Fruit fly (Drosophila melanogaster) whole organism, embryonic: ENCODE data around the gene Lcp65Aa.

Source experiments
- Abd-B ChIP-seq: fragments of 200-800 bp; sonication (Bioruptor generic); optimal IDR thresholded peaks from 2 replicates; lab custom pipeline; 2018; ENCODE audit warnings: missing biosample characterization, mild to moderate bottlenecking, missing genetic modification characterization, moderate library complexity
- Atf3 ChIP-seq: fragments of 200-800 bp; sonication (Bioruptor generic); optimal IDR thresholded peaks from 3 replicates; lab custom pipeline; 2016; ENCODE audit warnings: missing biosample characterization, missing genetic modification characterization
- BtbVII ChIP-seq: fragments of 200-800 bp; sonication (Bioruptor generic); optimal IDR thresholded peaks from 3 replicates; lab custom pipeline; 2017; ENCODE audit warnings: missing biosample characterization, mild to moderate bottlenecking, missing genetic modification characterization
- CG10267 ChIP-seq: fragments of 200-800 bp; sonication (Bioruptor generic); optimal IDR thresholded peaks from 2 replicates; lab custom pipeline; 2018; ENCODE audit warnings: missing biosample characterization, mild to moderate bottlenecking, missing genetic modification characterization, moderate library complexity
- CG12071 ChIP-seq: fragments of 200-800 bp; sonication (Bioruptor generic); optimal IDR thresholded peaks from 3 replicates; lab custom pipeline; 2018; ENCODE audit warnings: missing biosample characterization, mild to moderate bottlenecking, missing genetic modification characterization
- CG12659 ChIP-seq: fragments of 200-800 bp; sonication (Bioruptor generic); optimal IDR thresholded peaks from 3 replicates; lab custom pipeline; 2017; ENCODE audit warnings: mild to moderate bottlenecking, missing biosample characterization, missing genetic modification reagents, missing genetic modification characterization
- CG12744 ChIP-seq: fragments of 200-800 bp; sonication (Bioruptor generic); optimal IDR thresholded peaks from 2 replicates; lab custom pipeline; 2016; ENCODE audit warnings: missing biosample characterization, missing genetic modification characterization
- CG12769 ChIP-seq: fragments of 200-800 bp; sonication (Bioruptor generic); optimal IDR thresholded peaks from 2 replicates; lab custom pipeline; 2019; ENCODE audit warnings: missing biosample characterization, mild to moderate bottlenecking, missing genetic modification characterization, moderate library complexity
- CG13287 ChIP-seq: fragments of 200-800 bp; sonication (Bioruptor generic); IDR thresholded peaks from 2 replicates; pipeline ENCODE4 v1.3.6; 2022; ENCODE audit warnings: missing biosample characterization, missing genetic modification characterization; ENCODE audit not compliant: partially characterized antibody
- CG13296 ChIP-seq: fragments of 200-800 bp; sonication (Bioruptor generic); optimal IDR thresholded peaks from 3 replicates; lab custom pipeline; 2018; ENCODE audit warnings: missing biosample characterization, mild to moderate bottlenecking, missing genetic modification characterization
- CG13894 ChIP-seq: fragments of 200-800 bp; sonication (Bioruptor generic); optimal IDR thresholded peaks from 3 replicates; lab custom pipeline; 2018; ENCODE audit warnings: missing biosample characterization, mild to moderate bottlenecking, missing genetic modification characterization, moderate library complexity
- CG17361 ChIP-seq: fragments of 200-800 bp; sonication (Bioruptor generic); IDR thresholded peaks from 3 replicates; pipeline ENCODE4 v1.3.6; 2022; ENCODE audit warnings: missing biosample characterization, missing genetic modification characterization
- CG18262 ChIP-seq: fragments of 200-800 bp; optimal IDR thresholded peaks from 3 replicates; lab custom pipeline; 2019; ENCODE audit warnings: missing biosample characterization, mild to moderate bottlenecking, missing genetic modification characterization, moderate library complexity
- CG18764 ChIP-seq: fragments of 200-800 bp; sonication (Bioruptor generic); optimal IDR thresholded peaks from 3 replicates; lab custom pipeline; 2016; ENCODE audit warnings: missing biosample characterization, missing genetic modification characterization
- CG3281 ChIP-seq: fragments of 200-800 bp; sonication (Bioruptor generic); optimal IDR thresholded peaks from 3 replicates; lab custom pipeline; 2017; ENCODE audit warnings: missing biosample characterization, mild to moderate bottlenecking, missing genetic modification characterization
- CG43689 ChIP-seq: fragments of 200-800 bp; sonication (Bioruptor generic); IDR thresholded peaks from 2 replicates; pipeline ENCODE4 v1.3.6; 2022; ENCODE audit warnings: missing biosample characterization, missing genetic modification characterization
- CG4424 ChIP-seq: fragments of 200-800 bp; sonication (Bioruptor generic); optimal IDR thresholded peaks from 3 replicates; lab custom pipeline; 2016; ENCODE audit warnings: missing biosample characterization, missing genetic modification characterization
- CG6791 ChIP-seq: fragments of 200-800 bp; sonication (Bioruptor generic); IDR thresholded peaks from 3 replicates; pipeline ENCODE4 v1.3.6; 2022; ENCODE audit warnings: missing biosample characterization, missing genetic modification characterization; ENCODE audit not compliant: partially characterized antibody
- CG8388 ChIP-seq: fragments of 200-800 bp; sonication (Bioruptor generic); optimal IDR thresholded peaks from 2 replicates; lab custom pipeline; 2019; ENCODE audit warnings: missing biosample characterization, mild to moderate bottlenecking, missing genetic modification characterization, moderate library complexity
- CG9437 ChIP-seq: fragments of 200-800 bp; sonication (Bioruptor generic); optimal IDR thresholded peaks from 2 replicates; lab custom pipeline; 2018; ENCODE audit warnings: missing biosample characterization, mild to moderate bottlenecking, missing genetic modification characterization
- CG9797 ChIP-seq: fragments of 200-800 bp; sonication (Bioruptor generic); optimal IDR thresholded peaks from 3 replicates; lab custom pipeline; 2018; ENCODE audit warnings: missing biosample characterization, mild to moderate bottlenecking, missing genetic modification characterization
- CTCF ChIP-seq: fragments of 200-800 bp; sonication (Bioruptor generic); optimal IDR thresholded peaks from 2 replicates; lab custom pipeline; 2017; ENCODE audit warnings: missing biosample characterization, mild to moderate bottlenecking, missing genetic modification characterization, moderate library complexity
- Camta ChIP-seq: fragments of 200-800 bp; sonication (Bioruptor generic); optimal IDR thresholded peaks from 2 replicates; lab custom pipeline; 2016; ENCODE audit warnings: missing biosample characterization, missing genetic modification characterization
- Dip3 ChIP-seq: fragments of 200-800 bp; sonication (Bioruptor generic); optimal IDR thresholded peaks from 3 replicates; lab custom pipeline; 2016; ENCODE audit warnings: missing biosample characterization, missing genetic modification characterization
- E2f2 ChIP-seq: fragments of 200-800 bp; sonication (Bioruptor generic); IDR thresholded peaks from 2 replicates; pipeline ENCODE4 v1.3.6; 2022; ENCODE audit warnings: missing biosample characterization, missing genetic modification characterization
- GATAe ChIP-seq: fragments of 200-800 bp; sonication (Bioruptor generic); conservative IDR thresholded peaks from 2 replicates; pipeline ENCODE4 v1.3.6; 2022; ENCODE audit warnings: missing biosample characterization, missing genetic modification characterization
- HLH3B ChIP-seq: fragments of 200-800 bp; sonication (Bioruptor generic); IDR thresholded peaks from 2 replicates; pipeline ENCODE4 v1.3.6; 2022; ENCODE audit warnings: missing biosample characterization, missing genetic modification characterization
- Kr ChIP-seq: fragments of 200-800 bp; sonication (Bioruptor generic); optimal IDR thresholded peaks from 2 replicates; lab custom pipeline; 2017; ENCODE audit warnings: missing biosample characterization, mild to moderate bottlenecking, missing genetic modification characterization
- Lpt ChIP-seq: fragments of >200 bp; optimal IDR thresholded peaks from 2 replicates; lab custom pipeline; 2018; ENCODE audit warnings: missing biosample characterization, missing genetic modification characterization
- Mrtf ChIP-seq: fragments of 200-800 bp; sonication (Bioruptor generic); IDR thresholded peaks from 3 replicates; pipeline ENCODE4 v1.3.6; 2022; ENCODE audit warnings: missing biosample characterization, missing genetic modification characterization
- Pdp1 ChIP-seq, 2 experiments: fragments of 200-800 bp; sonication (Bioruptor generic); optimal IDR thresholded peaks; 3 replicates each; lab custom pipeline; 2016; ENCODE audit warnings: missing biosample characterization in 2 of 2, missing genetic modification characterization in 2 of 2, mild to moderate bottlenecking in 1 of 2, moderate library complexity in 1 of 2
- abd-A ChIP-seq: fragments of 200-800 bp; sonication (Bioruptor generic); optimal IDR thresholded peaks from 3 replicates; lab custom pipeline; 2019; ENCODE audit warnings: missing biosample characterization, mild to moderate bottlenecking, missing genetic modification characterization, moderate library complexity
- br ChIP-seq: fragments of >200 bp; optimal IDR thresholded peaks from 2 replicates; lab custom pipeline; 2017
- cato ChIP-seq: fragments of 200-800 bp; sonication (Bioruptor generic); optimal IDR thresholded peaks from 2 replicates; lab custom pipeline; 2016; ENCODE audit warnings: missing biosample characterization, missing genetic modification characterization, borderline replicate concordance
- chinmo ChIP-seq: fragments of 200-800 bp; sonication (Bioruptor generic); IDR thresholded peaks from 4 replicates; pipeline ENCODE4 v1.3.6; 2022; ENCODE audit warnings: missing biosample characterization, missing genetic modification characterization; ENCODE audit not compliant: partially characterized antibody
- fd3F ChIP-seq: fragments of 200-800 bp; sonication (Bioruptor generic); optimal IDR thresholded peaks from 2 replicates; lab custom pipeline; 2018; ENCODE audit warnings: missing biosample characterization, mild to moderate bottlenecking, missing genetic modification characterization, moderate library complexity
- insv ChIP-seq, 2 experiments: fragments of 200-800 bp; sonication (Bioruptor generic); optimal IDR thresholded peaks; 3 replicates each; lab custom pipeline; 2016 to 2018; ENCODE audit warnings: missing biosample characterization in 2 of 2, missing genetic modification characterization in 2 of 2
- lbe ChIP-seq: fragments of 200-800 bp; sonication (Bioruptor generic); optimal IDR thresholded peaks from 2 replicates; lab custom pipeline; 2016; ENCODE audit warnings: missing biosample characterization, mild to moderate bottlenecking, missing genetic modification characterization
- lola ChIP-seq, 3 experiments: fragments of >200 bp in 2 of 3; fragments of 200-800 bp in 1 of 3; sonication (Bioruptor generic) in 1 of 3; optimal IDR thresholded peaks; 2 replicates each; lab custom pipeline; 2017 to 2019; ENCODE audit warnings: missing biosample characterization in 3 of 3, missing genetic modification characterization in 3 of 3, mild to moderate bottlenecking in 1 of 3, moderate library complexity in 1 of 3
- maf-S ChIP-seq: fragments of 200-800 bp; sonication (Bioruptor generic); optimal IDR thresholded peaks from 2 replicates; lab custom pipeline; 2016; ENCODE audit warnings: missing biosample characterization, missing genetic modification characterization
- nom ChIP-seq: fragments of 200-800 bp; sonication (Bioruptor generic); optimal IDR thresholded peaks from 2 replicates; lab custom pipeline; 2017; ENCODE audit warnings: missing biosample characterization, missing genetic modification characterization, mild to moderate bottlenecking, moderate library complexity, missing genetic modification reagents
- psq ChIP-seq: fragments of 200-800 bp; sonication (Bioruptor generic); optimal IDR thresholded peaks from 2 replicates; lab custom pipeline; 2017; ENCODE audit warnings: missing biosample characterization, missing genetic modification characterization
- pum ChIP-seq: fragments of 200-800 bp; sonication (Bioruptor generic); optimal IDR thresholded peaks from 2 replicates; lab custom pipeline; 2016; ENCODE audit warnings: missing biosample characterization, missing genetic modification characterization
- repo ChIP-seq: fragments of 200-800 bp; sonication (Bioruptor generic); optimal IDR thresholded peaks from 2 replicates; lab custom pipeline; 2016; ENCODE audit warnings: missing biosample characterization, missing genetic modification characterization
- ro ChIP-seq: fragments of 200-800 bp; sonication (Bioruptor generic); IDR thresholded peaks from 2 replicates; pipeline ENCODE4 v1.3.6; 2022; ENCODE audit warnings: missing biosample characterization, missing genetic modification characterization
- sc ChIP-seq, 3 experiments: fragments of >200 bp in 2 of 3; fragments of 200-800 bp in 1 of 3; sonication (Bioruptor generic) in 1 of 3; optimal IDR thresholded peaks; 2 replicates in 2 of 3; 3 replicates in 1 of 3; lab custom pipeline; 2017; ENCODE audit warnings: mild to moderate bottlenecking in 1 of 3, missing biosample characterization in 1 of 3, missing genetic modification characterization in 1 of 3, missing genetic modification reagents in 1 of 3
- sens ChIP-seq: fragments of 200-800 bp; sonication (Bioruptor generic); peaks from one replicate; lab custom pipeline; 2016; ENCODE audit warnings: missing biosample characterization, missing genetic modification characterization
- sim ChIP-seq: fragments of 200-800 bp; sonication (Bioruptor generic); IDR thresholded peaks from 2 replicates; pipeline ENCODE4 v1.3.6; 2022; ENCODE audit warnings: missing biosample characterization, missing genetic modification characterization
- stwl ChIP-seq: fragments of 200-800 bp; sonication (Bioruptor generic); optimal IDR thresholded peaks from 3 replicates; lab custom pipeline; 2018; ENCODE audit warnings: missing biosample characterization, mild to moderate bottlenecking, missing genetic modification characterization, moderate library complexity
- tio ChIP-seq: fragments of 200-800 bp; sonication (Bioruptor generic); optimal IDR thresholded peaks from 2 replicates; lab custom pipeline; 2017; ENCODE audit warnings: missing biosample characterization, missing genetic modification characterization, inconsistent platforms
- tna ChIP-seq: fragments of 200-800 bp; sonication (Bioruptor generic); IDR thresholded peaks from 2 replicates; pipeline ENCODE4 v1.3.6; 2022; ENCODE audit warnings: missing biosample characterization, missing genetic modification characterization; ENCODE audit not compliant: partially characterized antibody
- wdn ChIP-seq: fragments of 200-800 bp; sonication (Bioruptor generic); IDR thresholded peaks from 2 replicates; pipeline ENCODE4 v1.3.6; 2022; ENCODE audit warnings: missing biosample characterization, missing genetic modification characterization

Lcp65Aa gene

dm6 chr3L:6141538-6141937, 9.6 kb upstream of the Lcp65Aa start:
- TF ChIP-seq insv (GFP tag; optimal IDR thresholded peaks at IDR 0.05; lab: Kevin White, UChicago) (no peak), CG12071 (GFP tag; lab: Kevin White, UChicago) (no peak), CG12744 (GFP tag; lab: Kevin White, UChicago) (no peak), CG17361 (GFP tag; lab: Robert Waterston, UW) (no peak), br (lab: Kevin White, UChicago) (no peak), CG12659 (GFP tag; lab: Kevin White, UChicago) (no peak), psq (GFP tag; lab: Kevin White, UChicago) (no peak), sim (GFP tag; lab: Robert Waterston, UW) (no peak), sc (optimal IDR thresholded peaks at IDR 0.05; lab: Kevin White, UChicago) (no peak), sc (GFP tag; optimal IDR thresholded peaks at IDR 0.05; lab: Kevin White, UChicago) (no peak), pum (GFP tag; lab: Kevin White, UChicago) (no peak), CG13287 (GFP tag; lab: Robert Waterston, UW) (no peak), Dip3 (GFP tag; lab: Kevin White, UChicago) (no peak), CG43689 (GFP tag; lab: Robert Waterston, UW) (no peak), CG3281 (no peak), CG9797 (GFP tag; lab: Kevin White, UChicago) (no peak), lbe (GFP tag; lab: Kevin White, UChicago) (no peak), CG13894 (peak; percentile 78), BtbVII (GFP tag; lab: Kevin White, UChicago) (no peak), CG12769 (peak; percentile 64), maf-S (GFP tag; lab: Kevin White, UChicago) (no peak), CG13296 (GFP tag; lab: Kevin White, UChicago) (no peak), Atf3 (no peak), Camta (no peak), CG18262 (tag; lab: Kevin White, UChicago) (no peak), GATAe (GFP tag; lab: Robert Waterston, UW) (no peak), E2f2 (no peak), Pdp1 (GFP tag; optimal IDR thresholded peaks at IDR 0.05; lab: Kevin White, UChicago) (peak in 1 of 2 experiments; percentile 65), sens (GFP tag; lab: Kevin White, UChicago) (peak; percentile 28), CG8388 (no peak), abd-A (tag; lab: Kevin White, UChicago) (peak; percentile 81), ro (no peak), nom (no peak), lola (GFP tag; optimal IDR thresholded peaks at IDR 0.05; lab: Kevin White, UChicago) (no peak), Abd-B (GFP tag; lab: Kevin White, UChicago) (no peak), CG10267 (tag; lab: Kevin White, UChicago) (no peak), wdn (GFP tag; lab: Robert Waterston, UW) (no peak), CTCF (no peak), HLH3B (no peak), Kr (GFP tag; lab: Kevin White, UChicago) (no peak), fd3F (no peak), Mrtf (GFP tag; lab: Robert Waterston, UW) (no peak), CG9437 (GFP tag; lab: Kevin White, UChicago) (no peak), Lpt (no peak), repo (GFP tag; lab: Kevin White, UChicago) (no peak), CG4424 (GFP tag; lab: Kevin White, UChicago) (no peak), CG18764 (GFP tag; lab: Kevin White, UChicago) (no peak), chinmo (GFP tag; lab: Robert Waterston, UW) (peak; percentile 90), CG6791 (GFP tag; lab: Robert Waterston, UW) (no peak), tna (GFP tag; lab: Robert Waterston, UW) (no peak), stwl (tag; lab: Kevin White, UChicago) (no peak), cato (GFP tag; lab: Kevin White, UChicago) (no peak), tio (GFP tag; lab: Kevin White, UChicago) (no peak)
